Worm (Caenorhabditis elegans) whole organism, L4 larva: ENCODE measurements around the gene rga-1.

Source experiments
- F37D6.2 ChIP-seq: sonication (generic microtip); optimal IDR thresholded peaks from 2 replicates; lab custom pipeline; 2016; ENCODE audit warnings: mild to moderate bottlenecking, missing genetic modification characterization, missing compliant biosample characterization
- Y105C5A.15 ChIP-seq: fragments of 200-800 bp; sonication (Bioruptor generic); IDR thresholded peaks from 2 replicates; pipeline ENCODE4 v1.3.6; 2022; ENCODE audit warnings: missing genetic modification characterization, missing compliant biosample characterization
- ces-1 ChIP-seq: fragments of 150-350 bp; sonication (generic microtip); optimal IDR thresholded peaks from 4 replicates; lab custom pipeline; 2014; ENCODE audit warnings: missing biosample characterization, missing genetic modification reagents, missing genetic modification characterization
- lin-1 ChIP-seq: fragments of 200-800 bp; sonication (Bioruptor generic); IDR thresholded peaks from 2 replicates; pipeline ENCODE4 v1.3.6; 2022; ENCODE audit warnings: missing genetic modification reagents, missing genetic modification characterization, missing compliant biosample characterization
- nhr-237 ChIP-seq: sonication (generic microtip); optimal IDR thresholded peaks from 2 replicates; lab custom pipeline; 2017; ENCODE audit warnings: missing biosample characterization, missing genetic modification characterization
- snpc-4 ChIP-seq: fragments of 150-350 bp; optimal IDR thresholded peaks from 2 replicates; lab custom pipeline; 2014; ENCODE audit warnings: missing biosample characterization, missing genetic modification characterization
- spr-1 ChIP-seq: sonication (generic microtip); optimal IDR thresholded peaks from 2 replicates; lab custom pipeline; 2016; ENCODE audit warnings: mild to moderate bottlenecking, missing genetic modification characterization, missing compliant biosample characterization
- zag-1 ChIP-seq: fragments of 150-350 bp; optimal IDR thresholded peaks from 2 replicates; lab custom pipeline; 2014; ENCODE audit warnings: missing biosample characterization, missing genetic modification characterization
- ztf-11 ChIP-seq: fragments of 150-350 bp; optimal IDR thresholded peaks from 2 replicates; lab custom pipeline; 2014; ENCODE audit warnings: missing biosample characterization, missing genetic modification characterization

DNA sequence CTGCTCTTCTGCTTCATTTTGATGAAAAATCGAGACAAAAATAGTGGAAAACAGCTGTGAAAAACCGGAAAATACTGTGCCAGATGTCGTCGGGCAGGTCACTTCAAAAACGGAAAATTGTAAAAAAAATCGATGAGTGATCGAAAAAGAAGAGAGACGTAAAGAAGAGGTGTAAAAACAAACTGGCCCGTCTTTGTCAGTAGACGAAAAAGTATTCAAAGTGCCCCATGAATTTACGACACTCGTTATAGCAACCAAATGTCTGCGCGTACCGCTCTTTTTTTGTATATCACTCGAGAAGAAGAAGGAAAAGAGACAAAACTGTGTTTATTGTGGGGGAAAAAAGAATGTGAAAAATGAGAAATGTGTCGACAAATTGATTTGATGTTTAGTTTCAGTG, 20.5 kb downstream of the rga-1 start, which contains the start of gene twk-5:
- TF ChIP-seq F37D6.2 (tag; lab: Kevin White, UChicago) (no peak), nhr-237 (tag; lab: Kevin White, UChicago) (no peak), ztf-11 (tag; lab: Kevin White, UChicago) (no peak), zag-1 (no peak), ces-1 (GFP tag; lab: Kevin White, UChicago) (no peak), Y105C5A.15 (GFP tag; lab: Robert Waterston, UW) (no peak), spr-1 (tag; lab: Kevin White, UChicago) (no peak), snpc-4 (tag; lab: Kevin White, UChicago) (no peak), lin-1 (GFP tag; lab: Robert Waterston, UW) (no peak)
